Worm (Caenorhabditis elegans) whole organism, L4/young adult: ENCODE measurements around the gene wdr-5.1.

Source experiments
- dao-5 ChIP-seq: sonication (generic microtip); optimal IDR thresholded peaks from 2 replicates; lab custom pipeline; 2016; ENCODE audit warnings: missing genotype, missing genetic modification characterization, moderate library complexity, missing compliant biosample characterization
- him-1 ChIP-seq: sonication (generic microtip); optimal IDR thresholded peaks from 2 replicates; lab custom pipeline; 2016; ENCODE audit warnings: missing genotype, missing genetic modification reagents, missing genetic modification characterization, missing compliant biosample characterization

- TF ChIP-seq him-1 (tag; lab: Kevin White, UChicago): no peak
- TF ChIP-seq dao-5 (tag; lab: Kevin White, UChicago): no peak
These were observed at the start of gene wdr-5.1 for ce11 chrIII:3704967-3705366.
